Worm (Caenorhabditis elegans): Measurements from ENCODE around the gene klc-1.

Gene klc-1

ce11 chrIV:11102608-11103007, 19.1 kb downstream of the klc-1 start, which contains the start of gene srlf-17:
Gene srlf-17 (minus strand): TSS chrIV:11102708.
- TF ChIP-seq spr-1 (tag; optimal IDR thresholded peaks at IDR 0.05), result no peak
- TF ChIP-seq lim-7 (GFP tag; IDR thresholded peaks at IDR 0.05), result no peak
- no peak for TF ChIP-seq zag-1 (tag; optimal IDR thresholded peaks at IDR 0.05)
- TF ChIP-seq arid-1 (GFP tag; conservative IDR thresholded peaks at IDR 0.05), result no peak
- TF ChIP-seq ZK546.5 (tag; optimal IDR thresholded peaks at IDR 0.05), result no peak
- no peak for TF ChIP-seq T20F7.1 (GFP tag; optimal IDR thresholded peaks at IDR 0.05)
- TF ChIP-seq ctbp-1 (GFP tag; IDR thresholded peaks at IDR 0.05), result no peak

- TF ChIP-seq rbr-2 (tag; optimal IDR thresholded peaks at IDR 0.05) (no peak), unc-62 (GFP tag; optimal IDR thresholded peaks at IDR 0.05 in 1 of 2) (peak in 1 of 2 experiments; percentile 85), unc-62 (tag; optimal IDR thresholded peaks at IDR 0.05) (no peak)
Measured at ce11 chrIV:11103501-11103900, 20.0 kb downstream of the klc-1 start.

- TF ChIP-seq snpc-4 (tag; optimal IDR thresholded peaks at IDR 0.05), result no peak
- TF ChIP-seq lin-38 (GFP tag; IDR thresholded peaks at IDR 0.05), result no peak
- no peak for TF ChIP-seq hlh-30 (tag; optimal IDR thresholded peaks at IDR 0.05; ENCODE audit: insufficient read depth)
- no peak for TF ChIP-seq cey-2 (tag; optimal IDR thresholded peaks at IDR 0.05; ENCODE audit: borderline replicate concordance, insufficient read depth)
- no peak for TF ChIP-seq nhr-6 (tag; optimal IDR thresholded peaks at IDR 0.05)
- TF ChIP-seq nhr-48 (tag; optimal IDR thresholded peaks at IDR 0.05), result no peak
Measured at ce11 chrIV:11105724-11106123, 22.2 kb downstream of the klc-1 start, which contains the start of gene srlf-24. Gene srlf-24 (minus strand): TSS chrIV:11105824.

- TF ChIP-seq mdt-29 (GFP tag; IDR thresholded peaks at IDR 0.05) (no peak), zfp-2 (tag; optimal IDR thresholded peaks at IDR 0.05) (no peak), zfp-3 (GFP tag; conservative IDR thresholded peaks at IDR 0.05) (no peak), zip-11 (GFP tag; IDR thresholded peaks at IDR 0.05) (no peak), mep-1 (tag; optimal IDR thresholded peaks at IDR 0.05) (no peak), hlh-30 (tag; optimal IDR thresholded peaks at IDR 0.05; ENCODE audit: insufficient read depth) (no peak), ceh-82 (tag; optimal IDR thresholded peaks at IDR 0.05) (no peak), nhr-6 (tag; optimal IDR thresholded peaks at IDR 0.05) (no peak), nhr-102 (tag; optimal IDR thresholded peaks at IDR 0.05) (no peak), php-3 (GFP tag; IDR thresholded peaks at IDR 0.05) (no peak), snpc-1.2 (GFP tag; IDR thresholded peaks at IDR 0.05) (peak; percentile 62; the same call in 1 of the 2 replicates), egl-43 (GFP tag; IDR thresholded peaks at IDR 0.05) (0 out of 2 replicates have a peak, but pooled peaks have one; percentile 18), pha-4 (GFP tag; IDR thresholded peaks at IDR 0.05) (peak; percentile 54; the same call in 1 of the 2 replicates), pha-4 (tag; optimal IDR thresholded peaks at IDR 0.05) (no peak), dmd-6 (GFP tag; IDR thresholded peaks at IDR 0.05) (no peak), mxl-2 (GFP tag; conservative IDR thresholded peaks at IDR 0.05) (no peak), ceh-44 (GFP tag; IDR thresholded peaks at IDR 0.05) (no peak), nhr-25 (tag; optimal IDR thresholded peaks at IDR 0.05; ENCODE audit: borderline replicate concordance, insufficient read depth) (no peak), duxl-1 (tag; optimal IDR thresholded peaks at IDR 0.05; ENCODE audit: poor library complexity) (no peak), hmg-1.1 (GFP tag; IDR thresholded peaks at IDR 0.05) (0 out of 2 replicates have a peak, but pooled peaks have one; percentile 15), dmd-8 (GFP tag; IDR thresholded peaks at IDR 0.05) (0 out of 2 replicates have a peak, but pooled peaks have one; percentile 46), lir-3 (tag; optimal IDR thresholded peaks at IDR 0.05) (no peak), fkh-10 (GFP tag; optimal IDR thresholded peaks at IDR 0.05) (no peak), ctbp-1 (GFP tag; IDR thresholded peaks at IDR 0.05) (peak; percentile 12; the same call in 1 of the 2 replicates), dve-1 (tag; optimal IDR thresholded peaks at IDR 0.05; ENCODE audit: insufficient read depth) (no peak), set-16 (GFP tag; IDR thresholded peaks at IDR 0.05) (no peak), lin-13 (GFP tag; optimal IDR thresholded peaks at IDR 0.05) (no peak), ztf-7 (tag; optimal IDR thresholded peaks at IDR 0.05) (no peak), lsy-2 (tag; optimal IDR thresholded peaks at IDR 0.05) (no peak), nhr-41 (GFP tag; IDR thresholded peaks at IDR 0.05) (no peak), ceh-62 (tag; optimal IDR thresholded peaks at IDR 0.05) (no peak), madf-5 (GFP tag; IDR thresholded peaks at IDR 0.05) (no peak), lim-7 (GFP tag; IDR thresholded peaks at IDR 0.05) (no peak)
Measured at ce11 chrIV:11109771-11110170, 26.2 kb downstream of the klc-1 start, which contains the start of gene pigk-1. Gene pigk-1 (minus strand): TSS chrIV:11110018.
